Worm (Caenorhabditis elegans) whole organism, L2 larva: ENCODE results near the gene snt-6.

Source experiments
- lin-13 ChIP-seq: fragments of 150-350 bp; optimal IDR thresholded peaks from 2 replicates; lab custom pipeline; 2014; ENCODE audit warnings: missing biosample characterization, missing genetic modification reagents, missing genetic modification characterization
- snpc-4 ChIP-seq: fragments of 150-350 bp; optimal IDR thresholded peaks from 2 replicates; lab custom pipeline; 2014; ENCODE audit warnings: missing biosample characterization, missing genetic modification characterization

ce11 chrII:799700-800099, 49.7 kb upstream of the snt-6 start, which contains the start of gene F46F5.14:
- TF ChIP-seq snpc-4 (tag; lab: Kevin White, UChicago) (no peak), lin-13 (no peak)
